Worm (Caenorhabditis elegans): ENCODE measurements around the gene pph-5.

- no peak for TF ChIP-seq cog-1 (tag; optimal IDR thresholded peaks at IDR 0.05)
- TF ChIP-seq ztf-29 (GFP tag; IDR thresholded peaks at IDR 0.05): no peak
- no peak for TF ChIP-seq klf-2 (GFP tag; conservative IDR thresholded peaks at IDR 0.05)
- no peak for TF ChIP-seq ref-1 (GFP tag; conservative IDR thresholded peaks at IDR 0.05)
- no peak for TF ChIP-seq tab-1 (GFP tag; IDR thresholded peaks at IDR 0.05)
- TF ChIP-seq ztf-23 (GFP tag; IDR thresholded peaks at IDR 0.05): no peak
- no peak for TF ChIP-seq med-1 (GFP tag; optimal IDR thresholded peaks at IDR 0.05; ENCODE audit: insufficient read depth)
- no peak for TF ChIP-seq flt-1 (GFP tag; IDR thresholded peaks at IDR 0.05)
Measured at ce11 chrV:19148350-19148749, 42.0 kb upstream of the pph-5 start.
